Fruit fly (Drosophila melanogaster): Measurements from ENCODE around the gene CG31142.
A peak's percentile ranks its signal among the peaks of the same experiment; 100 is the strongest.

CG31142 gene

DNA sequence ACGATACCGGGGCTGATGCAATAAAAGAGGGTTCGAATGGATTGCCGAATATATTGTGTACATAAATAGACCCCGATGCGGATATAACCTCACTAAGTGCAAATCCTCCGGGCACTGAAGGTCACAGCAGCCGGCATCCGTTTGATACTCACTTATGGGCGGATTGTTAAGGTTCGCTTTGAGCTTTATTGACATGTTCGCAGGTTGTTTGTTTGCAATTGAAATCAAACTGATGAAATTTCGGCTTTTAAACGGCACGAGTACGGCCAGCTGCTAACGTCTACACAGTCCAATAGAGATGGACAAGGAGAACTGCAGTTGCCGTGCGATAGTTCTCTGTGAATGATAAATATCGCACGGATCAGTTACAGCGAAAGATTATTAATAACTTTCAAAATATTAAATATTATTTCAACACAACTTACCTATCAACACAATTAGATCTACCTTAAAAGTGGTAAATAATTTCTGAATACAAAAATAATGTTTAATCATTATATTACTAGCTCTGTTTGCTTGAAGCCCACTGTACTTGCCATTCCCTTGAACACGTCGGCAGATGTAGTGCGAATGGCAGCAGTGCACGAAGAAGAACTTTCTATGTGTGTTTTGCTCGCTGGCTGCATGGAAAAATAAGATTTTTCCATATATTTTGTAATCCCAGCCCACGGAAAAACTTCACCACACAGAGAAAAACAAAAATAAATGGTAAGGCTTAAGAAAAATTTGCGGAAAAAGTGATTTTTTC lies 29.2 kb downstream of the CG31142 start, which contains the start of the genes GluProRS and AP-1sigma (continued):
- TF ChIP-seq CkIIα-i1 (GFP tag; IDR thresholded peaks at IDR 0.05) (0 out of 2 replicates have a peak, but pooled peaks have one; percentile 42), CG7839 (tag; optimal IDR thresholded peaks at IDR 0.05) (peak; percentile 89), bsh (GFP tag; optimal IDR thresholded peaks at IDR 0.05) (peak in 1 of 2 experiments; percentile 87), TFAM (GFP tag; optimal IDR thresholded peaks at IDR 0.05) (no peak), tio (GFP tag; optimal IDR thresholded peaks at IDR 0.05) (peak; percentile 87), wor (GFP tag; IDR thresholded peaks at IDR 0.05) (peak; percentile 93), Max (GFP tag; optimal IDR thresholded peaks at IDR 0.05) (peak; percentile 94), MBD-R2 (GFP tag; IDR thresholded peaks at IDR 0.05) (peak; percentile 95), onecut (GFP tag; IDR thresholded peaks at IDR 0.05) (peak; percentile 82), pfk (GFP tag; optimal IDR thresholded peaks at IDR 0.05) (peak; percentile 26), crp (GFP tag; optimal IDR thresholded peaks at IDR 0.05) (peak; percentile 4 to 78), CG12071 (GFP tag; optimal IDR thresholded peaks at IDR 0.05) (peak; percentile 66), MTF-1 (GFP tag; optimal IDR thresholded peaks at IDR 0.05; ENCODE audit: borderline replicate concordance) (peak; percentile 59), gro (GFP tag; optimal IDR thresholded peaks at IDR 0.05) (peak; percentile 52), CG12104 (GFP tag; optimal IDR thresholded peaks at IDR 0.05) (peak; percentile 87), pzg (GFP tag; optimal IDR thresholded peaks at IDR 0.05) (peak; percentile 78), wek (GFP tag; optimal IDR thresholded peaks at IDR 0.05) (no peak), unc-4 (GFP tag; IDR thresholded peaks at IDR 0.05; ENCODE audit: partially characterized antibody) (peak; percentile 90), sim (GFP tag; IDR thresholded peaks at IDR 0.05) (peak; percentile 87), E2f2 (GFP tag; IDR thresholded peaks at IDR 0.05) (peak; percentile 69), Xrp1 (GFP tag; IDR thresholded peaks at IDR 0.05) (peak; percentile 96), CG1024 (GFP tag; IDR thresholded peaks at IDR 0.05) (peak; percentile 90), mirr (GFP tag; optimal IDR thresholded peaks at IDR 0.05) (peak; percentile 70), CG2678 (tag; optimal IDR thresholded peaks at IDR 0.05) (peak; percentile 89), amos (GFP tag; IDR thresholded peaks at IDR 0.05; ENCODE audit: partially characterized antibody) (peak; percentile 92), exex (tag; optimal IDR thresholded peaks at IDR 0.05) (peak; percentile 58), dm (GFP tag; optimal IDR thresholded peaks at IDR 0.05) (peak; percentile 79), pho (GFP tag; optimal IDR thresholded peaks at IDR 0.05) (peak; percentile 90), maf-S (GFP tag; optimal IDR thresholded peaks at IDR 0.05) (peak; percentile 82), CG5245 (GFP tag; optimal IDR thresholded peaks at IDR 0.05) (peak; percentile 92), abd-A (tag; optimal IDR thresholded peaks at IDR 0.05) (no peak), CG4707 (GFP tag; optimal IDR thresholded peaks at IDR 0.05) (peak; percentile 96), CG34224 (GFP tag; IDR thresholded peaks at IDR 0.05; ENCODE audit: partially characterized antibody) (peak; percentile 95), CG10366 (GFP tag; IDR thresholded peaks at IDR 0.05) (peak; percentile 96), CrebB (tag; optimal IDR thresholded peaks at IDR 0.05) (peak; percentile 67), Eip74EF (GFP tag; optimal IDR thresholded peaks at IDR 0.05) (peak in 1 of 2 experiments; percentile 32), CG3163 (GFP tag; optimal IDR thresholded peaks at IDR 0.05) (peak; percentile 48), bowl (GFP tag; IDR thresholded peaks at IDR 0.05) (peak; percentile 67), al (GFP tag; IDR thresholded peaks at IDR 0.05) (peak; percentile 94), fru (optimal IDR thresholded peaks at IDR 0.05) (no peak), nmo (GFP tag; optimal IDR thresholded peaks at IDR 0.05) (peak; percentile 93), crol (GFP tag; IDR thresholded peaks at IDR 0.05) (peak; percentile 66), bcd (GFP tag; optimal IDR thresholded peaks at IDR 0.05) (peak; percentile 92), croc (GFP tag; conservative IDR thresholded peaks at IDR 0.05) (peak; percentile 92), Scr (GFP tag; IDR thresholded peaks at IDR 0.05; ENCODE audit: partially characterized antibody) (peak; percentile 97), CG15011 (GFP tag; optimal IDR thresholded peaks at IDR 0.05) (peak; percentile 72), stwl (tag; optimal IDR thresholded peaks at IDR 0.05) (peak; percentile 55), Oaz (GFP tag; IDR thresholded peaks at IDR 0.05) (peak; percentile 93)

Data from whole organism, embryonic.